Worm (Caenorhabditis elegans) whole organism, early embryonic: Measurements from ENCODE around the gene sumv-1.

ENCODE experiments used
- B0310.2 ChIP-seq: sonication (generic microtip); optimal IDR thresholded peaks from 2 replicates; lab custom pipeline; 2016; ENCODE audit warnings: mild to moderate bottlenecking, missing genetic modification characterization, missing compliant biosample characterization
- F13C5.2 ChIP-seq: sonication (generic microtip); optimal IDR thresholded peaks from 2 replicates; lab custom pipeline; 2017; ENCODE audit warnings: mild to moderate bottlenecking, missing genetic modification characterization, inconsistent platforms, missing compliant biosample characterization
- aly-1 ChIP-seq: sonication (generic microtip); optimal IDR thresholded peaks from 2 replicates; lab custom pipeline; 2016; ENCODE audit warnings: missing genetic modification characterization, missing compliant biosample characterization
- ama-1 ChIP-seq: fragments of 150-350 bp; optimal IDR thresholded peaks from 2 replicates; lab custom pipeline; 2014
- ceh-13 ChIP-seq: fragments of 200-800 bp; sonication (Bioruptor generic); optimal IDR thresholded peaks from 2 replicates; lab custom pipeline; 2018; ENCODE audit warnings: mild to moderate bottlenecking, missing genetic modification characterization, missing compliant biosample characterization
- ceh-36 ChIP-seq: sonication (generic microtip); optimal IDR thresholded peaks from 2 replicates; lab custom pipeline; 2016; ENCODE audit warnings: missing genetic modification characterization, inconsistent platforms, missing compliant biosample characterization
- ets-7 ChIP-seq: sonication (generic microtip); optimal IDR thresholded peaks from 2 replicates; lab custom pipeline; 2016; ENCODE audit warnings: missing genotype, missing genetic modification characterization, missing compliant biosample characterization
- flt-1 ChIP-seq: fragments of 200-800 bp; sonication (Bioruptor generic); IDR thresholded peaks from 2 replicates; pipeline ENCODE4 v1.3.6; 2022; ENCODE audit warnings: missing genetic modification characterization, missing compliant biosample characterization
- hmbx-1 ChIP-seq: sonication (generic microtip); optimal IDR thresholded peaks from 2 replicates; lab custom pipeline; 2016; ENCODE audit warnings: mild to moderate bottlenecking, missing genetic modification characterization, missing compliant biosample characterization
- hmg-4 ChIP-seq: fragments of 200-800 bp; sonication (Bioruptor generic); optimal IDR thresholded peaks from 2 replicates; lab custom pipeline; 2018; ENCODE audit warnings: mild to moderate bottlenecking, missing genetic modification characterization, missing compliant biosample characterization
- hnd-1 ChIP-seq: sonication (generic microtip); optimal IDR thresholded peaks from 2 replicates; lab custom pipeline; 2016; ENCODE audit warnings: missing genetic modification characterization, missing compliant biosample characterization
- pes-1 ChIP-seq: fragments of 200-800 bp; sonication (Bioruptor generic); IDR thresholded peaks from 2 replicates; pipeline ENCODE4 v1.3.6; 2022; ENCODE audit warnings: missing genetic modification reagents, missing genetic modification characterization, missing compliant biosample characterization
- scrt-1 ChIP-seq: fragments of 200-800 bp; sonication (Bioruptor generic); IDR thresholded peaks from 2 replicates; pipeline ENCODE4 v1.3.6; 2022; ENCODE audit warnings: missing genetic modification characterization, missing compliant biosample characterization
- sea-1 ChIP-seq: fragments of 200-800 bp; sonication (Bioruptor generic); conservative IDR thresholded peaks from 2 replicates; pipeline ENCODE4 v1.3.6; 2022; ENCODE audit warnings: missing genetic modification characterization, missing compliant biosample characterization
- tbx-11 ChIP-seq: fragments of 200-800 bp; sonication (Bioruptor generic); IDR thresholded peaks from 2 replicates; pipeline ENCODE4 v1.3.6; 2022; ENCODE audit warnings: missing genetic modification characterization, missing compliant biosample characterization
- tbx-37 ChIP-seq: fragments of 200-800 bp; sonication (Bioruptor generic); conservative IDR thresholded peaks from 2 replicates; pipeline ENCODE4 v1.3.6; 2022; ENCODE audit warnings: missing genetic modification reagents, missing genetic modification characterization, missing compliant biosample characterization
- tra-4 ChIP-seq: sonication (generic microtip); optimal IDR thresholded peaks from 2 replicates; lab custom pipeline; 2017; ENCODE audit warnings: missing genetic modification characterization, missing compliant biosample characterization

sumv-1 gene

ce11 chrIII:5269814-5270213 is 15.8 kb upstream of the sumv-1 start, which contains the start of gene ZC395.4:
Gene ZC395.4 (plus strand): TSS chrIII:5270114.
- TF ChIP-seq pes-1: no peak
- TF ChIP-seq B0310.2: no peak
- TF ChIP-seq hmg-4: no peak

- no peak for TF ChIP-seq ceh-13 (GFP tag; lab: Kevin White, UChicago)
- no peak for TF ChIP-seq tra-4 (tag; lab: Kevin White, UChicago)
- TF ChIP-seq B0310.2: no peak
- no peak for TF ChIP-seq pes-1
- TF ChIP-seq ceh-36: no peak
- TF ChIP-seq tbx-11 (GFP tag; lab: Robert Waterston, UW): no peak
- no peak for TF ChIP-seq ets-7
- no peak for TF ChIP-seq tbx-37 (GFP tag; lab: Robert Waterston, UW)
- TF ChIP-seq flt-1 (GFP tag; lab: Robert Waterston, UW): no peak
- no peak for TF ChIP-seq hnd-1 (tag; lab: Kevin White, UChicago)
- no peak for TF ChIP-seq aly-1 (tag; lab: Kevin White, UChicago)
- TF ChIP-seq hmbx-1 (tag; lab: Kevin White, UChicago): no peak
- TF ChIP-seq ama-1: no peak
- TF ChIP-seq sea-1: no peak
- no peak for TF ChIP-seq F13C5.2
These were observed 14.5 kb upstream of the sumv-1 start for ce11 chrIII:5268486-5268885.

ce11 chrIII:5267217-5267906 is 13.4 kb upstream of the sumv-1 start, which contains the start of gene ZC395.5:
Gene ZC395.5 (plus strand): TSS chrIII:5267848.
- TF ChIP-seq tra-4 (tag; lab: Kevin White, UChicago) (no peak), hmg-4 (no peak), F13C5.2 (no peak), hmbx-1 (tag; lab: Kevin White, UChicago) (no peak), ceh-36 (no peak), sea-1 (no peak), tbx-37 (GFP tag; lab: Robert Waterston, UW) (no peak), flt-1 (GFP tag; lab: Robert Waterston, UW) (no peak), ceh-13 (GFP tag; lab: Kevin White, UChicago) (no peak), ets-7 (no peak), B0310.2 (no peak), tbx-11 (GFP tag; lab: Robert Waterston, UW) (no peak), ama-1 (no peak), aly-1 (tag; lab: Kevin White, UChicago) (no peak), pes-1 (no peak), scrt-1 (GFP tag; lab: Robert Waterston, UW) (no peak)

ce11 chrIII:5264813-5265212 is 10.8 kb upstream of the sumv-1 start, which contains the start of gene gro-1:
Gene gro-1 (plus strand): TSS chrIII:5265113.
- TF ChIP-seq ceh-36 (no peak), sea-1 (no peak), F13C5.2 (no peak), tra-4 (tag; lab: Kevin White, UChicago) (no peak), flt-1 (GFP tag; lab: Robert Waterston, UW) (no peak), aly-1 (tag; lab: Kevin White, UChicago) (no peak), hnd-1 (tag; lab: Kevin White, UChicago) (no peak), ama-1 (no peak), tbx-11 (GFP tag; lab: Robert Waterston, UW) (no peak), pes-1 (no peak), hmg-4 (no peak), hmbx-1 (tag; lab: Kevin White, UChicago) (no peak), ceh-13 (GFP tag; lab: Kevin White, UChicago) (no peak), ets-7 (no peak), B0310.2 (no peak), tbx-37 (GFP tag; lab: Robert Waterston, UW) (no peak), scrt-1 (GFP tag; lab: Robert Waterston, UW) (no peak)

- no peak for TF ChIP-seq hmbx-1 (tag; lab: Kevin White, UChicago)
- no peak for TF ChIP-seq tbx-11 (GFP tag; lab: Robert Waterston, UW)
- no peak for TF ChIP-seq sea-1
- no peak for TF ChIP-seq hmg-4
- TF ChIP-seq scrt-1 (GFP tag; lab: Robert Waterston, UW): no peak
- no peak for TF ChIP-seq tbx-37 (GFP tag; lab: Robert Waterston, UW)
- no peak for TF ChIP-seq ama-1
- no peak for TF ChIP-seq hnd-1 (tag; lab: Kevin White, UChicago)
These were observed 9.5 kb upstream of the sumv-1 start, which contains the start of the genes C34E10.9 and hap-1 for ce11 chrIII:5263299-5263993. Gene C34E10.9 (minus strand): TSS chrIII:5263399. Gene hap-1 (plus strand): TSS chrIII:5263943.

- no peak for TF ChIP-seq tra-4 (tag; lab: Kevin White, UChicago)
- no peak for TF ChIP-seq hnd-1 (tag; lab: Kevin White, UChicago)
- no peak for TF ChIP-seq hmg-4
- no peak for TF ChIP-seq B0310.2
- TF ChIP-seq aly-1 (tag; lab: Kevin White, UChicago): no peak
- TF ChIP-seq ceh-36: no peak
- TF ChIP-seq hmbx-1 (tag; lab: Kevin White, UChicago): no peak
- no peak for TF ChIP-seq ama-1
- no peak for TF ChIP-seq ets-7
- TF ChIP-seq scrt-1 (GFP tag; lab: Robert Waterston, UW): no peak
- TF ChIP-seq flt-1 (GFP tag; lab: Robert Waterston, UW): no peak
- no peak for TF ChIP-seq F13C5.2
These were observed 6.4 kb upstream of the sumv-1 start, which contains the start of gene gop-3 for ce11 chrIII:5260394-5260793. Gene gop-3 (plus strand): TSS chrIII:5260694.

ce11 chrIII:5258918-5259317 is 4.9 kb upstream of the sumv-1 start, which contains the start of gene gop-2:
Gene gop-2 (plus strand): TSS chrIII:5259023.
- TF ChIP-seq tra-4 (tag; lab: Kevin White, UChicago) (no peak), tbx-37 (GFP tag; lab: Robert Waterston, UW) (no peak), scrt-1 (GFP tag; lab: Robert Waterston, UW) (no peak), sea-1 (no peak), B0310.2 (no peak), hnd-1 (tag; lab: Kevin White, UChicago) (no peak), ceh-13 (GFP tag; lab: Kevin White, UChicago) (no peak), F13C5.2 (no peak)
